Fruit fly (Drosophila melanogaster): Measurements from ENCODE around the gene CG12609.

CG12609 gene

DNA sequence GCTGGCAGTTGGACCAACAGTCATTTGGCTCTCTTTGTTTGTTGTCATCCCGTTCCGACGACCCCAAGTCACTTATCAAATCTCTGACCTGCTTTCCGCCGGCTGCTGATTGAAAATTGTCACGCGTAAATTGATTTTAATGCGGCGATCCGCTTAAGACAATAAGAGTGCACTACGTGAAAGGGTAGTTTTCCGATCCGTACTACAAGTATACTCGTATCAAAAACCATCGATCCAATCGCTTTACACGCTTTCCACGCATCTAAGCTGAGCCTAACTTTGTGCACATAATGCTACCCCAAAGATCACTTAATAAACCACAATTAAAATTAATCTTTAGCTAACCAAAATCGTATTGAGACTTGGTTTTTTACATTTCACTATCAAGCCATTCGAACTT is 31.6 kb upstream of the CG12609 start:
- TF ChIP-seq Ets98B (GFP tag; IDR thresholded peaks at IDR 0.05) (no peak), EcR (GFP tag; optimal IDR thresholded peaks at IDR 0.05) (peak; percentile 38), CG14655 (GFP tag; optimal IDR thresholded peaks at IDR 0.05) (no peak), Snoo (tag; optimal IDR thresholded peaks at IDR 0.05) (no peak), CG8301 (tag; optimal IDR thresholded peaks at IDR 0.05) (no peak), Pif1A (GFP tag; optimal IDR thresholded peaks at IDR 0.05) (no peak), CG34367 (tag; optimal IDR thresholded peaks at IDR 0.05) (no peak), CG9948 (tag; optimal IDR thresholded peaks at IDR 0.05) (no peak)

DNA sequence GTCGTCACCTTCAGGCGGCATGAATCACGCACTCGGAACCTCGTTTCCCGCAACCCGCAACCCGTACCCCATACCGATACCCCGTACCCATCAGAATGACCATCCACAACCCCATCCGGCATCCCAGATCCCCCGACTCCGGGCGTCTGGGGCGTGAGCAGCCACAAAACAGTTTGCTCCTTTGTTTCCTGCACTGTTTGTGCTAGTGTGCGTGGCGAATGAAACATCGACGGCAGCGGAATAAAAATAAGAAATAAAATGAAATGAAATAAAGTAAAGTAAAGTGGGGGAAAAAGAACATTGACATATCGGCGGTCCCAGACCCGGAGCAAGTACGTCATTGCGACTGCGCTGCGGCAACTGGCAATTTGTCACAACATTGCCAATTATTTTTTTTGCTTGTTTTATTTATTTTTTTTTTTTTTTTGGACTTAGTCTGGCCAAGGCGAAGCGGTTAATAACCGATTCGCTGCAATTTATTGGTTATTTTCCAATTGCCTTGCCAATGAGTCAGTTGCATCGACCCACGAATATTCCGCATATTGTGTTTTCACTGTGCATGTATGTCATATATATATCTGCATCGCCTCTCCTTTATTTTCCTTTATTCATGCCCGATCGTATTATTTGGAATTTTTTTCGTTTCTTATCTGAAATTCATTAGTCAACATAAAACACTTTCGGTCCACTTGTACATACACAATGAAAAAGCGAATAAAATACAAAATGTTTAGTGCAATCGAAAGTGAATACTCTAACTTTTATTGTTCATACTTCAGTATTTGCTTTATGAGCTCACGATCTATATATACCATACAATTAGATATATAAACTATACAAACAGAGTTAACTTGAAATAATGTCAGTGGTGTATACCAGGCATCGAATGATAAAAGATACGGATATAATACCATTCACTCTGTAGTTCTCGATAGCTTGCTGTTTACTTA is 29.1 kb upstream of the CG12609 start:
- TF ChIP-seq gl (tag; optimal IDR thresholded peaks at IDR 0.05) (no peak), Ets98B (GFP tag; IDR thresholded peaks at IDR 0.05) (peak; percentile 19; the same call in 1 of the 2 replicates), Pif1B (GFP tag; optimal IDR thresholded peaks at IDR 0.05) (peak; percentile 41), CG14655 (GFP tag; optimal IDR thresholded peaks at IDR 0.05) (peak; percentile 30), Pif1A (GFP tag; optimal IDR thresholded peaks at IDR 0.05) (peak; percentile 44), fd96Ca (GFP tag; IDR thresholded peaks at IDR 0.05) (peak; percentile 48; the same call in 1 of the 3 replicates), CG9948 (tag; optimal IDR thresholded peaks at IDR 0.05) (no peak), CG15710 (tag; optimal IDR thresholded peaks at IDR 0.05) (peak; percentile 2), Snoo (tag; optimal IDR thresholded peaks at IDR 0.05) (peak; percentile 32), EcR (GFP tag; optimal IDR thresholded peaks at IDR 0.05) (peak; percentile 89), CG13204 (GFP tag; optimal IDR thresholded peaks at IDR 0.05) (peak; percentile 68), CG8301 (tag; optimal IDR thresholded peaks at IDR 0.05) (no peak), CG10348 (GFP tag; IDR thresholded peaks at IDR 0.05) (no peak), CG12605 (GFP tag; IDR thresholded peaks at IDR 0.05) (peak; percentile 37; the same call in 1 of the 2 replicates), CG8159 (tag; optimal IDR thresholded peaks at IDR 0.05) (no peak), D1 (tag; optimal IDR thresholded peaks at IDR 0.05) (no peak), CG4496 (GFP tag; IDR thresholded peaks at IDR 0.05) (peak; percentile 54), rn (GFP tag; IDR thresholded peaks at IDR 0.05) (no peak), CG17806 (tag; optimal IDR thresholded peaks at IDR 0.05) (no peak), CG34367 (tag; optimal IDR thresholded peaks at IDR 0.05) (no peak), CG32121 (GFP tag; IDR thresholded peaks at IDR 0.05) (peak; percentile 44; the same call in 1 of the 2 replicates)

DNA sequence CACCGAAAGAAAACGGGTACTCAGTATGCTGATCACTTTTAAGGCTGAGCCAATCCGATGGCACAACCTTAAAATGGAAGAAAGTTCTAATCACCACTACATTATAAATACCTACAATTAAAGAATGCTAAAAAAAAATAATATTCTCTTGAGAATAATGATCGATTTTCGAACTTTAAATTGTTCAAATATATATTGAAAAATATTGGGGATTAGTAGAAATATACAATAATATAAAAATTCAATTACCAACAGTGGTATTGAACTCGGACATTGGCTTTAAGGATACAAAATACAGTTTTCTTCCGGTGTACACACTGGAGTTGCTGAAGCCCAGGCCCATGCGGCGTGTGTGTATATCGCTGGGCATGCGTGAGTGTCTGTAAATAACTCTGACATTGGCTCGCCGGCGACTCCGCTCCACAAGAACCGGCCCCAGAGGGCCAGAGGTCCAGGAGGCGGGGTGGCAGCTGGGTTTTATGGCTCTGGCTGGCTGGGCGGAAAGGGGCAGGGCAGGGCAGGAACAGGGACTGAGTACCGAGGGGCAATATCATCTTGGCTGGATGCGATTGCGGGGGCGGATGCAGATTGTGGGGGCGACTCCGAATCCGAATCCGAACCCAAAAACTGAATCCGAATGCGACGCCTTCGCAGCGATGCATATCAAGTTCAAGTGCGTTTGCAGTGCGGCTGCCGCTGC is 27.9 kb upstream of the CG12609 start:
- TF ChIP-seq Snoo (tag; optimal IDR thresholded peaks at IDR 0.05) (peak; percentile 86), CG9948 (tag; optimal IDR thresholded peaks at IDR 0.05) (peak; percentile 91), CG8159 (tag; optimal IDR thresholded peaks at IDR 0.05) (peak; percentile 93), rn (GFP tag; IDR thresholded peaks at IDR 0.05) (no peak), Ets98B (GFP tag; IDR thresholded peaks at IDR 0.05) (no peak; the same call in 1 of the 2 replicates), D1 (tag; optimal IDR thresholded peaks at IDR 0.05) (peak; percentile 84), CG32121 (GFP tag; IDR thresholded peaks at IDR 0.05) (no peak; the same call in 1 of the 2 replicates), CG15710 (tag; optimal IDR thresholded peaks at IDR 0.05) (peak; percentile 92), Pif1A (GFP tag; optimal IDR thresholded peaks at IDR 0.05) (peak; percentile 78), gl (tag; optimal IDR thresholded peaks at IDR 0.05) (peak; percentile 72), CG17806 (tag; optimal IDR thresholded peaks at IDR 0.05) (peak; percentile 83), CG10348 (GFP tag; IDR thresholded peaks at IDR 0.05) (no peak), CG12605 (GFP tag; IDR thresholded peaks at IDR 0.05) (peak; percentile 11; the same call in 1 of the 2 replicates), CG8301 (tag; optimal IDR thresholded peaks at IDR 0.05) (peak; percentile 87), CG14655 (GFP tag; optimal IDR thresholded peaks at IDR 0.05) (peak; percentile 94), CG4496 (GFP tag; IDR thresholded peaks at IDR 0.05) (peak; percentile 48; the same call in 1 of the 3 replicates), fd96Ca (GFP tag; IDR thresholded peaks at IDR 0.05) (peak; percentile 56; the same call in 1 of the 3 replicates), CG34367 (tag; optimal IDR thresholded peaks at IDR 0.05) (peak; percentile 87), EcR (GFP tag; optimal IDR thresholded peaks at IDR 0.05) (peak; percentile 67), Pif1B (GFP tag; optimal IDR thresholded peaks at IDR 0.05) (peak; percentile 72), CG13204 (GFP tag; optimal IDR thresholded peaks at IDR 0.05) (peak; percentile 89)

DNA sequence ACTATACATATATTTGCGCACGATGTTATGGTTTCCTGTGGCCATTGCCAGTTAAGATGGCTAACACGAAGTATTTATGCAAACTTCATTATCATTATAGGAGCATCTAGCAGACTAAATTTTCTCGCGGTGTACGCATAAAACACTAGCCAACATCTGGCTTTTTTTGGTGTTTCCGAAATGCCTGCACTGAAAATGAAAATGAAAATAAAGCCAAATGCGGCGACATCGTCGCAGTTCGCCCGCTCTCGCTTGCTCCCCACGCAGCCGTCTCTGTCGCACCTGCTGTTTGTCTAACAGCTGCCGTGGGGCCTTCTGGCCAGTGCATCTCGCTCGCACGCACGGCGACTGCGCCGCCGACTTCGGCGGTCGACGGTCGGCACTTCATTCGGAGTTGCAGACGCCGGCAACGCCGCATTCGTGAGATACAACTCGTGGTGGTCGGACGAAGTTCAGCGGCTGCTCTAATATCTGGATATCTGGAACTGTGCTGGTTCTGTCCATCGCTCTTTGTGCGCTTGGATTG is 26.8 kb upstream of the CG12609 start, which contains the start of gene CG6891:
TSS of gene CG6891 (plus strand) at position 411 of the 526 bp plus-strand sequence.
- peak; percentile 70 for TF ChIP-seq CG32121 (GFP tag; IDR thresholded peaks at IDR 0.05)
- peak; percentile 40 for TF ChIP-seq Pif1B (GFP tag; optimal IDR thresholded peaks at IDR 0.05)
- TF ChIP-seq rn (GFP tag; IDR thresholded peaks at IDR 0.05), result no peak
- TF ChIP-seq D1 (tag; optimal IDR thresholded peaks at IDR 0.05), result no peak
- peak; percentile 47 for TF ChIP-seq CG8301 (tag; optimal IDR thresholded peaks at IDR 0.05)
- peak; percentile 76 for TF ChIP-seq EcR (GFP tag; optimal IDR thresholded peaks at IDR 0.05)
- TF ChIP-seq CG34367 (tag; optimal IDR thresholded peaks at IDR 0.05), result no peak
- peak; percentile 70 for TF ChIP-seq CG14655 (GFP tag; optimal IDR thresholded peaks at IDR 0.05)
- peak; percentile 99 for TF ChIP-seq CG13204 (GFP tag; optimal IDR thresholded peaks at IDR 0.05)
- TF ChIP-seq CG17806 (tag; optimal IDR thresholded peaks at IDR 0.05), result peak; percentile 34
- TF ChIP-seq CG10348 (GFP tag; IDR thresholded peaks at IDR 0.05), result no peak
- peak; percentile 27 for TF ChIP-seq CG15710 (tag; optimal IDR thresholded peaks at IDR 0.05)
- TF ChIP-seq gl (tag; optimal IDR thresholded peaks at IDR 0.05), result no peak
- peak; percentile 63 for TF ChIP-seq Ets98B (GFP tag; IDR thresholded peaks at IDR 0.05)
- TF ChIP-seq CG8159 (tag; optimal IDR thresholded peaks at IDR 0.05), result peak; percentile 21
- TF ChIP-seq CG4496 (GFP tag; IDR thresholded peaks at IDR 0.05), result peak; percentile 78
- TF ChIP-seq fd96Ca (GFP tag; IDR thresholded peaks at IDR 0.05), result peak; percentile 67; the same call in 2 of the 3 replicates
- peak; percentile 18 for TF ChIP-seq Pif1A (GFP tag; optimal IDR thresholded peaks at IDR 0.05)
- TF ChIP-seq Snoo (tag; optimal IDR thresholded peaks at IDR 0.05), result peak; percentile 73
- peak; percentile 18 for TF ChIP-seq CG9948 (tag; optimal IDR thresholded peaks at IDR 0.05)
- peak; percentile 41; the same call in 1 of the 2 replicates for TF ChIP-seq CG12605 (GFP tag; IDR thresholded peaks at IDR 0.05)

All from whole organism, pupa.